Fruit fly (Drosophila melanogaster) whole organism, embryonic: ENCODE measurements around the gene Irbp18.

Experiments used
- Ada2b ChIP-seq: fragments of 200-800 bp; sonication (Bioruptor generic); IDR thresholded peaks from 2 replicates; pipeline ENCODE4 v1.3.6; 2022; ENCODE audit warnings: missing biosample characterization, missing genetic modification characterization
- Bdp1 ChIP-seq: fragments of 200-800 bp; sonication (Bioruptor generic); optimal IDR thresholded peaks from 3 replicates; lab custom pipeline; 2016; ENCODE audit warnings: missing biosample characterization, missing genetic modification characterization
- C15 ChIP-seq: fragments of 200-800 bp; sonication (Bioruptor generic); IDR thresholded peaks from 3 replicates; pipeline ENCODE4 v1.3.6; 2022; ENCODE audit warnings: missing biosample characterization, missing genetic modification characterization
- CG12104 ChIP-seq: fragments of 200-800 bp; sonication (Bioruptor generic); optimal IDR thresholded peaks from 3 replicates; lab custom pipeline; 2016; ENCODE audit warnings: missing biosample characterization, missing genetic modification characterization
- CG12236 ChIP-seq: fragments of 200-800 bp; sonication (Bioruptor generic); optimal IDR thresholded peaks from 2 replicates; lab custom pipeline; 2016; ENCODE audit warnings: missing biosample characterization, missing genetic modification characterization
- CG13894 ChIP-seq: fragments of 200-800 bp; sonication (Bioruptor generic); optimal IDR thresholded peaks from 3 replicates; lab custom pipeline; 2018; ENCODE audit warnings: missing biosample characterization, mild to moderate bottlenecking, missing genetic modification characterization, moderate library complexity
- CG14050 ChIP-seq: fragments of 200-800 bp; sonication (Bioruptor generic); IDR thresholded peaks from 3 replicates; pipeline ENCODE4 v1.3.6; 2022; ENCODE audit warnings: missing biosample characterization, missing genetic modification characterization
- CG15269 ChIP-seq: fragments of 200-800 bp; sonication (Bioruptor generic); optimal IDR thresholded peaks from 2 replicates; lab custom pipeline; 2018; ENCODE audit warnings: missing biosample characterization, mild to moderate bottlenecking, missing genetic modification characterization, moderate library complexity
- CG17568 ChIP-seq: fragments of 200-800 bp; sonication (Bioruptor generic); optimal IDR thresholded peaks from 2 replicates; lab custom pipeline; 2018; ENCODE audit warnings: missing biosample characterization, mild to moderate bottlenecking, missing genetic modification characterization, moderate library complexity
- CG18011 ChIP-seq: fragments of 200-800 bp; sonication (Bioruptor generic); optimal IDR thresholded peaks from 2 replicates; lab custom pipeline; 2017; ENCODE audit warnings: missing biosample characterization, missing genetic modification characterization, mild to moderate bottlenecking, moderate library complexity, missing genotype
- CG1832 ChIP-seq: fragments of 200-800 bp; sonication (Bioruptor generic); optimal IDR thresholded peaks from 2 replicates; lab custom pipeline; 2017; ENCODE audit warnings: missing biosample characterization, mild to moderate bottlenecking, missing genetic modification characterization, inconsistent platforms
- CG2875 ChIP-seq: fragments of 200-800 bp; sonication (Bioruptor generic); optimal IDR thresholded peaks from 2 replicates; lab custom pipeline; 2017; ENCODE audit warnings: missing biosample characterization, mild to moderate bottlenecking, missing genetic modification characterization, missing genetic modification reagents
- CG32532 ChIP-seq: fragments of 200-800 bp; sonication (Bioruptor generic); IDR thresholded peaks from 2 replicates; pipeline ENCODE4 v1.3.6; 2022; ENCODE audit warnings: missing biosample characterization, missing genetic modification characterization
- CG3995 ChIP-seq: fragments of 200-800 bp; sonication (Bioruptor generic); optimal IDR thresholded peaks from 3 replicates; lab custom pipeline; 2016; ENCODE audit warnings: missing biosample characterization, missing genetic modification characterization
- CG4360 ChIP-seq: fragments of 200-800 bp; sonication (Bioruptor generic); IDR thresholded peaks from 2 replicates; pipeline ENCODE4 v1.3.6; 2022; ENCODE audit warnings: missing biosample characterization, missing genetic modification characterization
- CG43689 ChIP-seq: fragments of 200-800 bp; sonication (Bioruptor generic); IDR thresholded peaks from 2 replicates; pipeline ENCODE4 v1.3.6; 2022; ENCODE audit warnings: missing biosample characterization, missing genetic modification characterization
- CG6175 ChIP-seq: fragments of 200-800 bp; sonication (Bioruptor generic); IDR thresholded peaks from 3 replicates; pipeline ENCODE4 v1.3.6; 2022; ENCODE audit warnings: missing biosample characterization, missing genetic modification characterization
- CG7745 ChIP-seq: fragments of 200-800 bp; sonication (Bioruptor generic); optimal IDR thresholded peaks from 2 replicates; lab custom pipeline; 2018; ENCODE audit warnings: missing biosample characterization, mild to moderate bottlenecking, missing genetic modification characterization, moderate library complexity
- CG7839 ChIP-seq: fragments of 200-800 bp; sonication (Bioruptor generic); optimal IDR thresholded peaks from 3 replicates; lab custom pipeline; 2018; ENCODE audit warnings: missing biosample characterization, mild to moderate bottlenecking, missing genetic modification characterization, moderate library complexity
- CTCF ChIP-seq: fragments of 200-800 bp; sonication (Bioruptor generic); optimal IDR thresholded peaks from 2 replicates; lab custom pipeline; 2017; ENCODE audit warnings: missing biosample characterization, mild to moderate bottlenecking, missing genetic modification characterization, moderate library complexity
- CrebB ChIP-seq: fragments of 200-800 bp; sonication (Bioruptor generic); optimal IDR thresholded peaks from 3 replicates; lab custom pipeline; 2018; ENCODE audit warnings: missing biosample characterization, mild to moderate bottlenecking, missing genetic modification characterization
- Dbx ChIP-seq: fragments of 200-800 bp; sonication (Bioruptor generic); IDR thresholded peaks from 3 replicates; pipeline ENCODE4 v1.3.6; 2022; ENCODE audit warnings: missing biosample characterization, missing genetic modification characterization
- Dll ChIP-seq: fragments of 200-800 bp; sonication (Bioruptor generic); IDR thresholded peaks from 4 replicates; pipeline ENCODE4 v1.3.6; 2022; ENCODE audit warnings: missing biosample characterization, missing genetic modification characterization; ENCODE audit not compliant: partially characterized antibody
- E2f1 ChIP-seq: fragments of 200-800 bp; sonication (Bioruptor generic); IDR thresholded peaks from 2 replicates; pipeline ENCODE4 v1.3.6; 2022; ENCODE audit warnings: missing biosample characterization, missing genetic modification characterization
- Fer2 ChIP-seq: fragments of 200-800 bp; sonication (Bioruptor generic); optimal IDR thresholded peaks from 2 replicates; lab custom pipeline; 2018; ENCODE audit warnings: missing biosample characterization, mild to moderate bottlenecking, missing genetic modification characterization, moderate library complexity
- HHEX ChIP-seq: fragments of 200-800 bp; sonication (Bioruptor generic); optimal IDR thresholded peaks from 3 replicates; lab custom pipeline; 2017; ENCODE audit warnings: missing biosample characterization, mild to moderate bottlenecking, missing genetic modification characterization, missing genetic modification reagents
- MTF-1 ChIP-seq: fragments of 200-800 bp; sonication (Bioruptor generic); optimal IDR thresholded peaks from 2 replicates; lab custom pipeline; 2018; ENCODE audit warnings: missing biosample characterization, mild to moderate bottlenecking, missing genetic modification characterization, borderline replicate concordance
- Meics ChIP-seq: fragments of 200-800 bp; sonication (Bioruptor generic); optimal IDR thresholded peaks from 2 replicates; lab custom pipeline; 2017; ENCODE audit warnings: missing biosample characterization, mild to moderate bottlenecking, missing genetic modification characterization
- Vsx1 ChIP-seq: fragments of 200-800 bp; sonication (Bioruptor generic); optimal IDR thresholded peaks from 2 replicates; lab custom pipeline; 2017; ENCODE audit warnings: missing biosample characterization, mild to moderate bottlenecking, missing genetic modification characterization, missing genetic modification reagents
- ab ChIP-seq: fragments of 200-800 bp; sonication (Bioruptor generic); optimal IDR thresholded peaks from 2 replicates; lab custom pipeline; 2016; ENCODE audit warnings: missing biosample characterization, missing genetic modification characterization
- amos ChIP-seq: fragments of 200-800 bp; sonication (Bioruptor generic); IDR thresholded peaks from 2 replicates; pipeline ENCODE4 v1.3.6; 2022; ENCODE audit warnings: missing biosample characterization, missing genetic modification characterization; ENCODE audit not compliant: partially characterized antibody
- bcd ChIP-seq: fragments of 200-800 bp; sonication (Bioruptor generic); optimal IDR thresholded peaks from 2 replicates; lab custom pipeline; 2017; ENCODE audit warnings: missing biosample characterization, mild to moderate bottlenecking, missing genetic modification characterization
- ci ChIP-seq: fragments of 200-800 bp; sonication (Bioruptor generic); IDR thresholded peaks from 3 replicates; pipeline ENCODE4 v1.3.6; 2022; ENCODE audit warnings: missing biosample characterization, missing genetic modification characterization
- da ChIP-seq: fragments of 200-800 bp; sonication (Bioruptor generic); optimal IDR thresholded peaks from 2 replicates; lab custom pipeline; 2016; ENCODE audit warnings: missing biosample characterization, missing genetic modification characterization
- dan ChIP-seq: fragments of 200-800 bp; sonication (Bioruptor generic); IDR thresholded peaks from 2 replicates; pipeline ENCODE4 v1.3.6; 2022; ENCODE audit warnings: missing biosample characterization, missing genetic modification characterization
- ems ChIP-seq: fragments of 200-800 bp; sonication (Bioruptor generic); optimal IDR thresholded peaks from 3 replicates; lab custom pipeline; 2016; ENCODE audit warnings: missing biosample characterization, missing genetic modification characterization
- gsb ChIP-seq: fragments of 200-800 bp; sonication (Bioruptor generic); IDR thresholded peaks from 2 replicates; pipeline ENCODE4 v1.3.6; 2022; ENCODE audit warnings: missing biosample characterization, missing genetic modification characterization
- h ChIP-seq: fragments of >200 bp; optimal IDR thresholded peaks from 2 replicates; lab custom pipeline; 2017
- hth ChIP-seq: fragments of >200 bp; optimal IDR thresholded peaks from 2 replicates; lab custom pipeline; 2017; ENCODE audit warnings: inconsistent platforms
- jumu ChIP-seq: fragments of 200-800 bp; sonication (Bioruptor generic); optimal IDR thresholded peaks from 3 replicates; lab custom pipeline; 2016; ENCODE audit warnings: missing biosample characterization, missing genetic modification characterization
- kay ChIP-seq: fragments of 200-800 bp; sonication (Bioruptor generic); optimal IDR thresholded peaks from 2 replicates; lab custom pipeline; 2016; ENCODE audit warnings: missing biosample characterization, missing genetic modification characterization
- ken ChIP-seq: fragments of 200-800 bp; sonication (Bioruptor generic); IDR thresholded peaks from 3 replicates; pipeline ENCODE4 v1.3.6; 2022; ENCODE audit warnings: missing biosample characterization, missing genetic modification characterization
- lov ChIP-seq, 2 experiments: fragments of 200-800 bp in 1 of 2; fragments of >200 bp in 1 of 2; sonication (Bioruptor generic) in 1 of 2; IDR thresholded peaks in 1 of 2; optimal IDR thresholded peaks in 1 of 2; 2 replicates in 1 of 2; 3 replicates in 1 of 2; pipeline versions ENCODE4 v1.3.6 to Lab custom; 2017 to 2022; ENCODE audit warnings: missing biosample characterization in 1 of 2, missing genetic modification characterization in 1 of 2
- nmo ChIP-seq: fragments of 200-800 bp; sonication (Bioruptor generic); optimal IDR thresholded peaks from 2 replicates; lab custom pipeline; 2018; ENCODE audit warnings: missing biosample characterization, mild to moderate bottlenecking, missing genetic modification characterization, moderate library complexity
- otp ChIP-seq: fragments of 200-800 bp; sonication (Bioruptor generic); IDR thresholded peaks from 3 replicates; pipeline ENCODE4, ENCODE4 v1.3.6; 2022; ENCODE audit warnings: missing biosample characterization, missing genetic modification characterization
- pros ChIP-seq: fragments of 200-800 bp; sonication (Bioruptor generic); optimal IDR thresholded peaks from 3 replicates; lab custom pipeline; 2019; ENCODE audit warnings: missing biosample characterization, mild to moderate bottlenecking, missing genetic modification characterization, moderate library complexity
- sd ChIP-seq: fragments of 200-800 bp; sonication (Bioruptor generic); optimal IDR thresholded peaks from 3 replicates; lab custom pipeline; 2018; ENCODE audit warnings: missing biosample characterization, mild to moderate bottlenecking, missing genetic modification characterization, moderate library complexity
- ssp ChIP-seq: fragments of 200-800 bp; sonication (Bioruptor generic); IDR thresholded peaks from 2 replicates; pipeline ENCODE4 v1.3.6; 2022; ENCODE audit warnings: missing biosample characterization, missing genetic modification characterization
- tll ChIP-seq, 2 experiments: fragments of 200-800 bp in 1 of 2; fragments of >200 bp in 1 of 2; sonication (Bioruptor generic) in 1 of 2; optimal IDR thresholded peaks; 2 replicates each; lab custom pipeline; 2017 to 2019; ENCODE audit warnings: missing biosample characterization in 2 of 2, missing genetic modification characterization in 2 of 2, mild to moderate bottlenecking in 1 of 2, moderate library complexity in 1 of 2
- tx ChIP-seq: fragments of 200-800 bp; sonication (Bioruptor generic); optimal IDR thresholded peaks from 2 replicates; lab custom pipeline; 2016; ENCODE audit warnings: missing biosample characterization, missing genetic modification characterization
- wek ChIP-seq: fragments of 200-800 bp; sonication (Bioruptor generic); optimal IDR thresholded peaks from 3 replicates; lab custom pipeline; 2018; ENCODE audit warnings: missing biosample characterization, mild to moderate bottlenecking, missing genetic modification characterization, moderate library complexity
- zf30C ChIP-seq: fragments of 200-800 bp; sonication (Bioruptor generic); optimal IDR thresholded peaks from 3 replicates; lab custom pipeline; 2018; ENCODE audit warnings: missing biosample characterization, mild to moderate bottlenecking, missing genetic modification characterization

Gene Irbp18

DNA sequence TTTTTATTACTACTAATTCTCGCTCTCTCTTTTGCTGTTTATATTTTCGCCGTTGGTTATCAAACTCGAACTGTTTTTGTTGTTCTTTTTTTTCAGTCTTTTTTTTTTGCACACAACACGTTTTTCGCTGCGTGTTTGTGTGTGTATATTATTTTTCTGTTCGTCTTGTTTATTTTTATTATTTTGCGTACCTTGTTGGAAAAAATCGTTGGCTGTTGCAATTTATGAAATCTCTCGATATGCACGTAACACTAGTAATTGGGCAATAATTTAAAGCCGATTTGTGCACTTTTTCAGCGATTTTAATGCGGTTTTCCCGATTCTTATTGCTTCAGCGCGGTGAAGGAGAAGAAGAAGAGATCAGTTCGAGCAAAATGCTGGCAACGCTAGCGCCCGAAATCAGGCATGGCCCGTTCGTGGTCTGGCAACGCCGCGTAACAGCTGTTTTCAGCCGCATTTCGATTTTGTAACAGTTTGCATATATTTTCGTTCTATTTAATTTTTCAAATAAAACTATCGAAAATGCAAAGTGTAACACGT is 22.5 kb upstream of the Irbp18 start, which contains the start of the genes FoxK and mRpL2 (continued):
- TF ChIP-seq CG18011 (GFP tag; lab: Kevin White, UChicago) (peak; percentile 40), CG7839 (tag; lab: Kevin White, UChicago) (no peak), CG1832 (GFP tag; lab: Kevin White, UChicago) (no peak), CG32532 (GFP tag; lab: Robert Waterston, UW) (no peak), otp (GFP tag; lab: Robert Waterston, UW) (no peak), ssp (no peak), CrebB (tag; lab: Kevin White, UChicago) (no peak), Bdp1 (GFP tag; lab: Kevin White, UChicago) (no peak), CG7745 (tag; lab: Kevin White, UChicago) (no peak), ems (GFP tag; lab: Kevin White, UChicago) (no peak), CG13894 (no peak), Dll (0 out of 4 replicates have a peak, but pooled peaks have one; percentile 40), Ada2b (GFP tag; lab: Robert Waterston, UW) (no peak), kay (GFP tag; lab: Kevin White, UChicago) (no peak), MTF-1 (GFP tag; lab: Kevin White, UChicago) (peak; percentile 55), CG15269 (tag; lab: Kevin White, UChicago) (no peak), pros (GFP tag; lab: Kevin White, UChicago) (no peak), hth (lab: Kevin White, UChicago) (no peak), E2f1 (GFP tag; lab: Robert Waterston, UW) (no peak), tll (GFP tag; optimal IDR thresholded peaks at IDR 0.05; lab: Kevin White, UChicago) (no peak), dan (GFP tag; lab: Robert Waterston, UW) (no peak), CTCF (GFP tag; lab: Kevin White, UChicago) (peak; percentile 44), HHEX (GFP tag; lab: Kevin White, UChicago) (no peak), zf30C (GFP tag; lab: Kevin White, UChicago) (peak; percentile 30), bcd (GFP tag; lab: Kevin White, UChicago) (no peak), amos (peak; percentile 49; the same call in 1 of the 2 replicates), CG4360 (GFP tag; lab: Robert Waterston, UW) (no peak), ken (GFP tag; lab: Robert Waterston, UW) (no peak), CG6175 (GFP tag; lab: Robert Waterston, UW) (no peak), jumu (GFP tag; lab: Kevin White, UChicago) (no peak), nmo (peak; percentile 19), ci (GFP tag; lab: Robert Waterston, UW) (peak; percentile 52), C15 (GFP tag; lab: Robert Waterston, UW) (no peak), Meics (GFP tag; lab: Kevin White, UChicago) (no peak), CG12104 (GFP tag; lab: Kevin White, UChicago) (no peak), sd (no peak), gsb (GFP tag; lab: Robert Waterston, UW) (no peak), CG14050 (GFP tag; lab: Robert Waterston, UW) (no peak), wek (GFP tag; lab: Kevin White, UChicago) (no peak), tx (GFP tag; lab: Kevin White, UChicago) (no peak), Fer2 (no peak), ab (GFP tag; lab: Kevin White, UChicago) (no peak), CG2875 (GFP tag; lab: Kevin White, UChicago) (no peak), da (GFP tag; lab: Kevin White, UChicago) (no peak), h (no peak), lov (optimal IDR thresholded peaks at IDR 0.05; lab: Kevin White, UChicago) (peak; percentile 16), lov (GFP tag; IDR thresholded peaks at IDR 0.05; lab: Robert Waterston, UW) (no peak), Vsx1 (no peak), CG12236 (GFP tag; lab: Kevin White, UChicago) (no peak), CG43689 (GFP tag; lab: Robert Waterston, UW) (no peak), Dbx (no peak), CG17568 (GFP tag; lab: Kevin White, UChicago) (no peak), CG3995 (no peak)
